Worm (Caenorhabditis elegans) whole organism, L2 larva: ENCODE measurements around the gene vha-17.

Source experiments
- C34F6.9 ChIP-seq: fragments of 150-350 bp; optimal IDR thresholded peaks from 2 replicates; lab custom pipeline; 2014; ENCODE audit warnings: missing biosample characterization, missing genetic modification characterization
- F13H6.1 ChIP-seq: sonication (generic microtip); optimal IDR thresholded peaks from 2 replicates; lab custom pipeline; 2016; ENCODE audit warnings: missing genetic modification characterization, missing compliant biosample characterization
- R02D3.7 ChIP-seq: fragments of 150-350 bp; optimal IDR thresholded peaks from 2 replicates; lab custom pipeline; 2014; ENCODE audit warnings: missing biosample characterization, missing genetic modification characterization
- Y55F3AM.14 ChIP-seq: fragments of 200-800 bp; sonication (Bioruptor generic); optimal IDR thresholded peaks from 2 replicates; lab custom pipeline; 2018; ENCODE audit warnings: mild to moderate bottlenecking, missing genetic modification characterization, missing compliant biosample characterization
- alr-1 ChIP-seq: fragments of 150-350 bp; optimal IDR thresholded peaks from 2 replicates; lab custom pipeline; 2014; ENCODE audit warnings: missing biosample characterization, missing genetic modification characterization
- aly-2 ChIP-seq: fragments of 150-350 bp; optimal IDR thresholded peaks from 2 replicates; lab custom pipeline; 2014; ENCODE audit warnings: missing biosample characterization, missing genetic modification characterization
- ama-1 ChIP-seq: fragments of 150-350 bp; optimal IDR thresholded peaks from 2 replicates; lab custom pipeline; 2018; ENCODE audit warnings: inconsistent platforms
- blmp-1 ChIP-seq: sonication (generic microtip); optimal IDR thresholded peaks from 2 replicates; lab custom pipeline; 2017; ENCODE audit warnings: missing genetic modification characterization, mild to moderate bottlenecking, missing compliant biosample characterization, antibody characterized with exemption, moderate library complexity; ENCODE audit not compliant: insufficient read depth
- ceh-16 ChIP-seq: fragments of 150-350 bp; optimal IDR thresholded peaks from 2 replicates; lab custom pipeline; 2014; ENCODE audit warnings: missing biosample characterization, missing genetic modification characterization
- ceh-82 ChIP-seq: fragments of 150-350 bp; optimal IDR thresholded peaks from 2 replicates; lab custom pipeline; 2014; ENCODE audit warnings: missing biosample characterization, missing genetic modification characterization
- crh-2 ChIP-seq: sonication (generic microtip); optimal IDR thresholded peaks from 2 replicates; lab custom pipeline; 2017; ENCODE audit warnings: missing biosample characterization, missing genetic modification characterization
- dmd-4 ChIP-seq: sonication (generic microtip); optimal IDR thresholded peaks from 2 replicates; lab custom pipeline; 2017; ENCODE audit warnings: missing biosample characterization, missing genetic modification characterization
- elt-3 ChIP-seq: sonication (generic microtip); optimal IDR thresholded peaks from 2 replicates; lab custom pipeline; 2017; ENCODE audit warnings: missing biosample characterization, missing genetic modification characterization
- lin-11 ChIP-seq: fragments of 150-350 bp; sonication (generic microtip); optimal IDR thresholded peaks from 2 replicates; lab custom pipeline; 2014; ENCODE audit warnings: missing biosample characterization, missing genetic modification characterization, inconsistent platforms, mixed read lengths
- lin-13 ChIP-seq: fragments of 150-350 bp; optimal IDR thresholded peaks from 2 replicates; lab custom pipeline; 2014; ENCODE audit warnings: missing biosample characterization, missing genetic modification reagents, missing genetic modification characterization
- lin-39 ChIP-seq: fragments of 150-350 bp; optimal IDR thresholded peaks from 2 replicates; lab custom pipeline; 2014; ENCODE audit warnings: missing biosample characterization, missing genetic modification reagents, missing genetic modification characterization
- lsy-2 ChIP-seq, 2 experiments: fragments of 150-350 bp in 1 of 2; sonication (generic microtip) in 1 of 2; optimal IDR thresholded peaks; 2 replicates each; lab custom pipeline; 2014 to 2017; ENCODE audit warnings: missing biosample characterization in 2 of 2, missing genetic modification characterization in 2 of 2
- mab-5 ChIP-seq: fragments of 150-350 bp; optimal IDR thresholded peaks from 2 replicates; lab custom pipeline; 2014; ENCODE audit warnings: missing biosample characterization, missing genetic modification characterization
- mbf-1 ChIP-seq: sonication (generic microtip); optimal IDR thresholded peaks from 2 replicates; lab custom pipeline; 2017; ENCODE audit warnings: missing biosample characterization, missing genetic modification characterization
- nhr-10 ChIP-seq: sonication (generic microtip); optimal IDR thresholded peaks from 2 replicates; lab custom pipeline; 2017; ENCODE audit warnings: missing biosample characterization, missing genetic modification characterization
- nhr-12 ChIP-seq: fragments of 150-350 bp; optimal IDR thresholded peaks from 2 replicates; lab custom pipeline; 2014; ENCODE audit warnings: missing biosample characterization, missing genetic modification characterization
- nhr-129 ChIP-seq: fragments of 150-350 bp; optimal IDR thresholded peaks from 2 replicates; lab custom pipeline; 2014; ENCODE audit warnings: missing biosample characterization, missing genetic modification characterization
- nhr-21 ChIP-seq: fragments of 150-350 bp; optimal IDR thresholded peaks from 2 replicates; lab custom pipeline; 2014; ENCODE audit warnings: missing biosample characterization, missing genetic modification characterization
- nhr-23 ChIP-seq: fragments of 150-350 bp; optimal IDR thresholded peaks from 2 replicates; lab custom pipeline; 2014; ENCODE audit warnings: missing biosample characterization, missing genetic modification reagents, missing genetic modification characterization
- nhr-6 ChIP-seq: fragments of 150-350 bp; optimal IDR thresholded peaks from 2 replicates; lab custom pipeline; 2014; ENCODE audit warnings: missing biosample characterization, missing genetic modification characterization
- nhr-77 ChIP-seq: fragments of 150-350 bp; optimal IDR thresholded peaks from 2 replicates; lab custom pipeline; 2014; ENCODE audit warnings: missing biosample characterization, missing genetic modification characterization
- peb-1 ChIP-seq: fragments of 150-350 bp; optimal IDR thresholded peaks from 2 replicates; lab custom pipeline; 2014; ENCODE audit warnings: missing biosample characterization, missing genetic modification characterization
- skn-1 ChIP-seq: sonication (generic microtip); optimal IDR thresholded peaks from 2 replicates; lab custom pipeline; 2017; ENCODE audit warnings: missing biosample characterization, missing genetic modification characterization
- sma-3 ChIP-seq: sonication (generic microtip); optimal IDR thresholded peaks from 2 replicates; lab custom pipeline; 2016; ENCODE audit warnings: missing genetic modification reagents, missing genetic modification characterization, missing compliant biosample characterization
- sma-9 ChIP-seq, 2 experiments: fragments of 150-350 bp in 1 of 2; sonication (generic microtip) in 1 of 2; optimal IDR thresholded peaks; 2 replicates each; lab custom pipeline; 2014 to 2016; ENCODE audit warnings: missing genetic modification characterization in 2 of 2, mild to moderate bottlenecking in 1 of 2, missing biosample characterization in 1 of 2, missing compliant biosample characterization in 1 of 2, missing genetic modification reagents in 1 of 2, moderate library complexity in 1 of 2
- snpc-4 ChIP-seq: fragments of 150-350 bp; optimal IDR thresholded peaks from 2 replicates; lab custom pipeline; 2014; ENCODE audit warnings: missing biosample characterization, missing genetic modification characterization
- unc-39 ChIP-seq: fragments of 150-350 bp; optimal IDR thresholded peaks from 2 replicates; lab custom pipeline; 2014; ENCODE audit warnings: missing biosample characterization, missing genetic modification characterization
- unc-55 ChIP-seq: fragments of 150-350 bp; sonication (generic microtip); optimal IDR thresholded peaks from 3 replicates; lab custom pipeline; 2014; ENCODE audit warnings: missing biosample characterization, missing genetic modification reagents, missing genetic modification characterization
- unc-62 ChIP-seq: fragments of 150-350 bp; optimal IDR thresholded peaks from 2 replicates; lab custom pipeline; 2014; ENCODE audit warnings: missing biosample characterization, missing genetic modification reagents, missing genetic modification characterization
- ztf-1 ChIP-seq: fragments of 200-800 bp; sonication (Bioruptor generic); conservative IDR thresholded peaks from 2 replicates; pipeline ENCODE4 v1.3.6; 2022; ENCODE audit warnings: missing genetic modification characterization, missing compliant biosample characterization
- ztf-11 ChIP-seq: sonication (generic microtip); optimal IDR thresholded peaks from 2 replicates; lab custom pipeline; 2017; ENCODE audit warnings: missing biosample characterization, missing genetic modification characterization
- ztf-4 ChIP-seq: fragments of 150-350 bp; optimal IDR thresholded peaks from 2 replicates; lab custom pipeline; 2014; ENCODE audit warnings: missing biosample characterization, missing genetic modification characterization

The vha-17 gene

DNA sequence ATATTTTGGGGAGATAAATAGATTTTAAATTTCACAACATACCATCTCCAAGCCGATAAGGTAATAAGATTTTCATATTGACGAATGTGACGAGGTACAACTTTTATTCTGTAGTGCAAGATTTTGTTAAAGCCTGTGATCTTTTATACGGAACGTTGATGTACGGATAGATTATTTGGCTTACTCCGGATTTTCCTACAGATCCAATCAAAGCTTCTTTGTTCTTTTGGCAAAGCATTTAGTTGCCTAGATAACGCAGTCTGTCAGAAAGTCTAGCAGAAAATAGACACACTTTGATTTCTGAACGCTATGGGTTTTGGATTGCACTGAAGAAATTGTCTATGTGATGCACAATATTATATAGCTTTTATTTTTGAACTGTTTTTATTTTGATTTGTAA is 22.5 kb upstream of the vha-17 start, which contains the start of gene F49C12.2:
Gene F49C12.2 (minus strand): TSS at position 101 of the 400 bp plus-strand sequence.
- TF ChIP-seq nhr-10 (no peak), lin-13 (GFP tag; lab: Kevin White, UChicago) (no peak), lin-11 (tag; lab: Kevin White, UChicago) (no peak), nhr-21 (tag; lab: Kevin White, UChicago) (no peak), lsy-2 (tag; optimal IDR thresholded peaks at IDR 0.05; lab: Kevin White, UChicago) (no peak), skn-1 (no peak), snpc-4 (tag; lab: Kevin White, UChicago) (no peak), alr-1 (tag; lab: Kevin White, UChicago) (no peak), crh-2 (tag; lab: Kevin White, UChicago) (no peak), dmd-4 (tag; lab: Kevin White, UChicago) (no peak), mab-5 (no peak), nhr-129 (tag; lab: Kevin White, UChicago) (no peak)

DNA sequence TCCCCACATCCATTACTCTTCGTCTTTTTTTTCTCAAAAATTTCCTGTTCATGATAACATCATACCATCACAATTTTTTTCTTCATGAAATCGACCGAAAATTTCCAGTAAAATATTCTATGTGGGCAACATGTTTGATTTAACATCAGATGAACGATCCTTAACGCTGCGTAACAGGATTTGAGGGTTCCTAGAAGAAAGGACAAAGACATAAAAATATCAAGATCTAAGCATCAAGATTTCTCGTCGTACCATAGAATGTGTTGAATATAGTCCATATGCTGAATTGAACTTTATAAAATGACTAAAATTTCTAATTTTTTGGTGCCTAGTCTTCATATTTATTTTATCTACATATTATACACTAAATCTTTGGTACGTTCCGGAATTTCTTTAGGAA is 21.5 kb upstream of the vha-17 start, which contains the start of gene F49C12.3:
Gene F49C12.3 (plus strand): TSS at position 301 of the 400 bp plus-strand sequence.
- no peak for TF ChIP-seq elt-3 (tag; lab: Kevin White, UChicago)
- TF ChIP-seq, all 48 proteins: peak for 0

DNA sequence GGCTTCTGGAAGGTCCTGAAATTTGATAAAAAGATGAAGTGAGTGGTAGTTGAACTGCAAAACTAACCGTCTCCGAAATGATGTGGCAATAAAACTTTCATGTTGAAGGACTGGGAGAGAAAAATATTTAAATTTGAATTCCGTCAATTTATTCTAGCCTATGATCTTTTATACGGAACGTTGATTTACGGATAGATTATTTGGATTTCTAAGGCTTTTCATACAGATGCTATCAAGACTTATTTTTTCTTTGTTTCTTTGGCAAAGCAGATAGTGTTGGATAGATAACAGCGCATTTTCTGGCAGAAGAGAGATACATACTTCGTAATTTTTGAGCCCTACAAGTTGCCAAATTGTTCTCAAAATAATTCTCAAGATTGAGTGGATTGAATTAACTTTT is 17.6 kb upstream of the vha-17 start, which contains the start of gene F49C12.4:
Gene F49C12.4 (minus strand): TSS at position 101 of the 400 bp plus-strand sequence.
- TF ChIP-seq ama-1 (lab: Kevin White, UChicago), result no peak
- TF ChIP-seq lsy-2 (tag; optimal IDR thresholded peaks at IDR 0.05; lab: Kevin White, UChicago), result no peak
- no peak for TF ChIP-seq lin-11 (tag; lab: Kevin White, UChicago)
- no peak for TF ChIP-seq ztf-1
- no peak for TF ChIP-seq nhr-77 (tag; lab: Kevin White, UChicago)
- no peak for TF ChIP-seq C34F6.9 (tag; lab: Kevin White, UChicago)
- TF ChIP-seq sma-9 (GFP tag; optimal IDR thresholded peaks at IDR 0.05; lab: Kevin White, UChicago), result no peak
- no peak for TF ChIP-seq sma-9 (tag; optimal IDR thresholded peaks at IDR 0.05; lab: Kevin White, UChicago)
- no peak for TF ChIP-seq aly-2 (tag; lab: Kevin White, UChicago)
- no peak for TF ChIP-seq ztf-4 (tag; lab: Kevin White, UChicago)
- TF ChIP-seq nhr-6 (tag; lab: Kevin White, UChicago), result no peak
- no peak for TF ChIP-seq unc-62 (GFP tag; lab: Kevin White, UChicago)
- TF ChIP-seq ceh-16 (tag; lab: Kevin White, UChicago), result no peak
- TF ChIP-seq unc-39 (tag; lab: Kevin White, UChicago), result no peak
- TF ChIP-seq R02D3.7 (tag; lab: Kevin White, UChicago), result no peak
- no peak for TF ChIP-seq unc-55 (GFP tag; lab: Kevin White, UChicago)
- TF ChIP-seq mbf-1, result no peak
- no peak for TF ChIP-seq blmp-1 (tag; lab: Kevin White, UChicago)
- no peak for TF ChIP-seq snpc-4 (tag; lab: Kevin White, UChicago)
- TF ChIP-seq mab-5, result no peak

DNA sequence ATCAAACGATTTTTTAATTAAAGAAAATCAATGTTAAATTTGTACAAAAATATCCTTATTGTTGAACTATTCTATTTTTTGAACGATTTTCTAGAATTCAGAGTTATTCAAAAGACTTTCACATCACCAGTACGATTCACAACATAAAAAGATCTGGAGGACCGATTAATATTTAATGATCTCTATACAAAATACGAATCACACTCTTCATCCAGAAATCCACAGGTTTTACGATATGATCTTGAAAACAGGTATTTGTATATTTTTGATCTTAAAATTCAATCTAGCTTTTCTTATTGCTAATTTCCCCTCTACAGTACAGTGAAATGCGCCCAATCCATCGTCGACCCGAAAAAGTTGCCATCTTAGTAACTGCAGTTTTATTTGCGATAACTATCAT is 17.0 kb upstream of the vha-17 start, which contains the start of gene F49C12.5:
Gene F49C12.5 (plus strand): TSS at position 301 of the 400 bp plus-strand sequence.
- TF ChIP-seq blmp-1 (tag; lab: Kevin White, UChicago) (no peak), mab-5 (no peak), lin-39 (tag; lab: Kevin White, UChicago) (no peak), ceh-82 (tag; lab: Kevin White, UChicago) (no peak), sma-3 (GFP tag; lab: Kevin White, UChicago) (no peak), peb-1 (tag; lab: Kevin White, UChicago) (no peak), nhr-23 (no peak), F13H6.1 (tag; lab: Kevin White, UChicago) (no peak), lin-13 (GFP tag; lab: Kevin White, UChicago) (no peak), lin-11 (tag; lab: Kevin White, UChicago) (no peak)

DNA sequence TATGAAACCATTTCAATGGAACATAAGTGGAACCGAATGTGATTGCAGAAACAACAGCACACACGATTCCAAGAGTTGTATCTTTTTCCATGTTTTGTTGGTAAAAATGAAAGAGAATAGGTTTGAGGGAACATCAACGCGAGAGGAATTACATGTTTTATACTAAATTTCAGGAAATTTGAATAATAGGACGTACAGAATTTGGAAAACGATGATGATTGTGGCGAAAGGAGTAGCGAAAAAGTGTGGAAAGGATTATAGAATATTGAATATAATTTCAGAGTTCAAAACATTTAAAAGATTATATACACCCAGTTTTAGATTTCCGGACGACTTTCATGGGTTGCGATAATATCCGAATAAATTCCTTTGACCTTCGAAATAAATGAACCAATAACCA is 12.6 kb upstream of the vha-17 start, which contains the start of gene F49C12.6:
Gene F49C12.6 (minus strand): TSS at position 101 of the 400 bp plus-strand sequence.
- TF ChIP-seq ceh-16 (tag; lab: Kevin White, UChicago) (no peak), snpc-4 (tag; lab: Kevin White, UChicago) (no peak), Y55F3AM.14 (no peak), dmd-4 (tag; lab: Kevin White, UChicago) (no peak), nhr-12 (tag; lab: Kevin White, UChicago) (no peak), ztf-11 (tag; lab: Kevin White, UChicago) (no peak), crh-2 (tag; lab: Kevin White, UChicago) (no peak)
- TF ChIP-seq, all 48 proteins: peak for 0
